Fruit fly (Drosophila melanogaster) whole organism, adult: ENCODE measurements around the gene tHMG1.

Experiments used
- CG14711 ChIP-seq: fragments of 200-800 bp; sonication (Bioruptor generic); optimal IDR thresholded peaks from 2 replicates; lab custom pipeline; 2018; ENCODE audit warnings: missing biosample characterization, mild to moderate bottlenecking, missing genetic modification characterization, moderate library complexity
- CG33017 ChIP-seq: fragments of 200-800 bp; sonication (Bioruptor generic); optimal IDR thresholded peaks from 2 replicates; lab custom pipeline; 2018; ENCODE audit warnings: missing biosample characterization, mild to moderate bottlenecking, missing genetic modification characterization, moderate library complexity
- CG5204 ChIP-seq: fragments of 200-800 bp; sonication (Bioruptor generic); optimal IDR thresholded peaks from 2 replicates; lab custom pipeline; 2016; ENCODE audit warnings: missing biosample characterization, missing genetic modification characterization
- Crg-1 ChIP-seq: fragments of 200-800 bp; sonication (Bioruptor generic); optimal IDR thresholded peaks from 2 replicates; lab custom pipeline; 2016; ENCODE audit warnings: missing biosample characterization, missing genetic modification characterization
- kay ChIP-seq: fragments of 200-800 bp; sonication (Bioruptor generic); peaks from one replicate; lab custom pipeline; 2016; ENCODE audit warnings: missing biosample characterization, missing genetic modification characterization, borderline replicate concordance
- pad ChIP-seq: fragments of 200-800 bp; sonication (Bioruptor generic); optimal IDR thresholded peaks from 3 replicates; lab custom pipeline; 2017; ENCODE audit warnings: missing biosample characterization, missing genetic modification characterization, mild to moderate bottlenecking, moderate library complexity, missing genetic modification reagents
- toe ChIP-seq: fragments of 200-800 bp; sonication (Bioruptor generic); optimal IDR thresholded peaks from 2 replicates; lab custom pipeline; 2016; ENCODE audit warnings: missing biosample characterization, missing genetic modification characterization

- TF ChIP-seq pad (no peak), CG5204 (GFP tag; lab: Kevin White, UChicago) (no peak), CG14711 (tag; lab: Kevin White, UChicago) (no peak), CG33017 (tag; lab: Kevin White, UChicago) (no peak), Crg-1 (GFP tag; lab: Kevin White, UChicago) (no peak), toe (GFP tag; lab: Kevin White, UChicago) (no peak), kay (GFP tag; lab: Kevin White, UChicago) (no peak)
Observed at dm6 chr3R:22465984-22466530, 25.6 kb upstream of the tHMG1 start, which contains the start of gene Pebp1.
